Worm (Caenorhabditis elegans) whole organism, late embryonic: Measurements from ENCODE around the gene C08E8.9.

Experiments used
- K02D7.2 ChIP-seq: sonication (generic microtip); optimal IDR thresholded peaks from 2 replicates; lab custom pipeline; 2017; ENCODE audit warnings: mild to moderate bottlenecking, missing genetic modification characterization, missing compliant biosample characterization
- T23F11.4 ChIP-seq: fragments of 200-800 bp; sonication (Bioruptor generic); optimal IDR thresholded peaks from 2 replicates; lab custom pipeline; 2018; ENCODE audit warnings: mild to moderate bottlenecking, missing genetic modification characterization, missing compliant biosample characterization
- ama-1 ChIP-seq: fragments of 150-350 bp; optimal IDR thresholded peaks from 2 replicates; lab custom pipeline; 2014
- ceh-14 ChIP-seq: sonication (generic microtip); optimal IDR thresholded peaks from 2 replicates; lab custom pipeline; 2016; ENCODE audit warnings: missing genotype, missing genetic modification characterization, missing compliant biosample characterization
- ceh-2 ChIP-seq: sonication (generic microtip); optimal IDR thresholded peaks from 2 replicates; lab custom pipeline; 2016; ENCODE audit warnings: missing genotype, missing genetic modification characterization, missing compliant biosample characterization
- ceh-22 ChIP-seq: sonication (generic microtip); optimal IDR thresholded peaks from 2 replicates; lab custom pipeline; 2017; ENCODE audit warnings: missing biosample characterization, missing genetic modification characterization
- ceh-30 ChIP-seq: fragments of 150-350 bp; optimal IDR thresholded peaks from 2 replicates; lab custom pipeline; 2014; ENCODE audit warnings: missing biosample characterization, missing genetic modification characterization
- ceh-45 ChIP-seq: fragments of 200-800 bp; sonication (Bioruptor generic); IDR thresholded peaks from 2 replicates; pipeline ENCODE4 v1.3.6; 2022; ENCODE audit warnings: missing genetic modification reagents, missing genetic modification characterization, missing compliant biosample characterization
- ceh-9 ChIP-seq: sonication (generic microtip); optimal IDR thresholded peaks from 2 replicates; lab custom pipeline; 2016; ENCODE audit warnings: mild to moderate bottlenecking, missing genetic modification characterization, inconsistent platforms, missing compliant biosample characterization
- dve-1 ChIP-seq: sonication (generic microtip); optimal IDR thresholded peaks from 2 replicates; lab custom pipeline; 2017; ENCODE audit warnings: antibody characterized with exemption, mild to moderate bottlenecking, missing genetic modification characterization, missing compliant biosample characterization
- elt-2 ChIP-seq: sonication (generic microtip); optimal IDR thresholded peaks from 2 replicates; lab custom pipeline; 2016; ENCODE audit warnings: missing genetic modification reagents, missing genetic modification characterization, missing compliant biosample characterization
- elt-4 ChIP-seq: sonication (generic microtip); optimal IDR thresholded peaks from 2 replicates; lab custom pipeline; 2016; ENCODE audit warnings: missing genetic modification characterization, missing compliant biosample characterization
- fkh-10 ChIP-seq: fragments of 150-350 bp; optimal IDR thresholded peaks from 2 replicates; lab custom pipeline; 2014; ENCODE audit warnings: missing biosample characterization, missing genetic modification reagents, missing genetic modification characterization
- fkh-6 ChIP-seq: sonication (generic microtip); optimal IDR thresholded peaks from 2 replicates; lab custom pipeline; 2016; ENCODE audit warnings: missing genetic modification characterization, missing compliant biosample characterization
- gmeb-2 ChIP-seq: sonication (generic microtip); optimal IDR thresholded peaks from 2 replicates; lab custom pipeline; 2016; ENCODE audit warnings: missing genetic modification characterization, inconsistent platforms, missing compliant biosample characterization
- hlh-13 ChIP-seq: fragments of 200-800 bp; sonication (Bioruptor generic); optimal IDR thresholded peaks from 2 replicates; lab custom pipeline; 2018; ENCODE audit warnings: mild to moderate bottlenecking, missing genetic modification characterization, missing compliant biosample characterization
- hlh-15 ChIP-seq: sonication (generic microtip); optimal IDR thresholded peaks from 2 replicates; lab custom pipeline; 2016; ENCODE audit warnings: missing genetic modification characterization, missing compliant biosample characterization
- hlh-8 ChIP-seq: sonication (generic microtip); optimal IDR thresholded peaks from 2 replicates; lab custom pipeline; 2016; ENCODE audit warnings: missing genotype, missing genetic modification characterization, missing compliant biosample characterization
- lin-11 ChIP-seq: fragments of 200-800 bp; sonication (Bioruptor generic); optimal IDR thresholded peaks from 2 replicates; lab custom pipeline; 2018; ENCODE audit warnings: mild to moderate bottlenecking, missing genetic modification characterization, missing compliant biosample characterization
- madf-2 ChIP-seq: sonication (generic microtip); optimal IDR thresholded peaks from 2 replicates; lab custom pipeline; 2017; ENCODE audit warnings: missing genetic modification characterization, missing compliant biosample characterization
- nfya-1 ChIP-seq: sonication (generic microtip); optimal IDR thresholded peaks from 2 replicates; lab custom pipeline; 2017; ENCODE audit warnings: missing genetic modification characterization, mild to moderate bottlenecking, missing compliant biosample characterization, antibody characterized with exemption, moderate library complexity
- nhr-11 ChIP-seq: fragments of 150-350 bp; optimal IDR thresholded peaks from 2 replicates; lab custom pipeline; 2014; ENCODE audit warnings: missing biosample characterization, missing genetic modification characterization
- nhr-232 ChIP-seq: sonication (generic microtip); optimal IDR thresholded peaks from 2 replicates; lab custom pipeline; 2016; ENCODE audit warnings: missing genetic modification characterization, missing compliant biosample characterization
- npax-4 ChIP-seq: sonication (generic microtip); optimal IDR thresholded peaks from 2 replicates; lab custom pipeline; 2016; ENCODE audit warnings: missing genetic modification characterization, missing compliant biosample characterization
- pat-9 ChIP-seq: fragments of 200-800 bp; sonication (Bioruptor generic); optimal IDR thresholded peaks from 2 replicates; lab custom pipeline; 2018; ENCODE audit warnings: mild to moderate bottlenecking, missing genetic modification characterization, moderate library complexity, missing compliant biosample characterization
- pax-1 ChIP-seq: fragments of 150-350 bp; optimal IDR thresholded peaks from 2 replicates; lab custom pipeline; 2014; ENCODE audit warnings: missing biosample characterization, missing genetic modification characterization
- rnt-1 ChIP-seq: sonication (generic microtip); optimal IDR thresholded peaks from 2 replicates; lab custom pipeline; 2016; ENCODE audit warnings: missing genetic modification characterization, missing compliant biosample characterization
- syd-9 ChIP-seq: sonication (generic microtip); optimal IDR thresholded peaks from 2 replicates; lab custom pipeline; 2016; ENCODE audit warnings: mild to moderate bottlenecking, missing genetic modification characterization, moderate library complexity, missing compliant biosample characterization
- tbx-7 ChIP-seq: sonication (generic microtip); optimal IDR thresholded peaks from 2 replicates; lab custom pipeline; 2016; ENCODE audit warnings: missing genotype, missing genetic modification characterization, missing compliant biosample characterization
- unc-3 ChIP-seq, 2 experiments: fragments of 200-800 bp in 1 of 2; sonication (Bioruptor generic) in 1 of 2; sonication (generic microtip) in 1 of 2; conservative IDR thresholded peaks in 1 of 2; optimal IDR thresholded peaks in 1 of 2; 2 replicates each; pipeline versions ENCODE4 v1.3.6 to Lab custom; 2016 to 2022; ENCODE audit warnings: missing compliant biosample characterization in 2 of 2, missing genetic modification characterization in 2 of 2, missing genetic modification reagents in 1 of 2
- unc-42 ChIP-seq: sonication (generic microtip); optimal IDR thresholded peaks from 2 replicates; lab custom pipeline; 2016; ENCODE audit warnings: missing genotype, missing genetic modification characterization, missing compliant biosample characterization
- zip-5 ChIP-seq: sonication (generic microtip); optimal IDR thresholded peaks from 2 replicates; lab custom pipeline; 2016; ENCODE audit warnings: missing genetic modification characterization, missing compliant biosample characterization
- ztf-16 ChIP-seq: sonication (generic microtip); optimal IDR thresholded peaks from 2 replicates; lab custom pipeline; 2017; ENCODE audit warnings: missing genetic modification characterization, missing compliant biosample characterization

The C08E8.9 gene

ce11 chrV:18337643-18338042 lies 27.0 kb upstream of the C08E8.9 start:
- TF ChIP-seq ceh-45 (no peak), npax-4 (tag; lab: Kevin White, UChicago) (no peak), fkh-6 (no peak), hlh-13 (GFP tag; lab: Kevin White, UChicago) (no peak)

- TF ChIP-seq ceh-2 (tag; lab: Kevin White, UChicago) (no peak), hlh-13 (GFP tag; lab: Kevin White, UChicago) (no peak), pat-9 (no peak)
These were observed 24.9 kb upstream of the C08E8.9 start, which contains the start of gene C08E8.10 for ce11 chrV:18339807-18340206. Gene C08E8.10, minus strand, starts transcription at chrV:18339907.

- TF ChIP-seq K02D7.2 (tag; lab: Kevin White, UChicago) (no peak), ceh-22 (tag; lab: Kevin White, UChicago) (no peak), unc-42 (tag; lab: Kevin White, UChicago) (no peak), nhr-11 (tag; lab: Kevin White, UChicago) (no peak), zip-5 (tag; lab: Kevin White, UChicago) (no peak), madf-2 (tag; lab: Kevin White, UChicago) (no peak), hlh-8 (tag; lab: Kevin White, UChicago) (no peak), ceh-9 (tag; lab: Kevin White, UChicago) (no peak), T23F11.4 (GFP tag; lab: Kevin White, UChicago) (no peak), unc-3 (GFP tag; conservative IDR thresholded peaks at IDR 0.05; lab: Robert Waterston, UW) (no peak), unc-3 (tag; optimal IDR thresholded peaks at IDR 0.05; lab: Kevin White, UChicago) (no peak), fkh-10 (GFP tag; lab: Kevin White, UChicago) (no peak), rnt-1 (tag; lab: Kevin White, UChicago) (no peak), dve-1 (no peak), gmeb-2 (tag; lab: Kevin White, UChicago) (no peak), ztf-16 (no peak), pax-1 (tag; lab: Kevin White, UChicago) (no peak), npax-4 (tag; lab: Kevin White, UChicago) (no peak), nhr-232 (tag; lab: Kevin White, UChicago) (no peak), hlh-15 (no peak), elt-4 (tag; lab: Kevin White, UChicago) (no peak)
- TF ChIP-seq, all 69 proteins: peak for 0
These were observed 20.5 kb upstream of the C08E8.9 start for ce11 chrV:18344194-18344593.

ce11 chrV:18346080-18346479 lies 18.6 kb upstream of the C08E8.9 start:
- TF ChIP-seq unc-3 (GFP tag; conservative IDR thresholded peaks at IDR 0.05; lab: Robert Waterston, UW) (no peak), unc-3 (tag; optimal IDR thresholded peaks at IDR 0.05; lab: Kevin White, UChicago) (no peak), tbx-7 (tag; lab: Kevin White, UChicago) (no peak), ceh-14 (tag; lab: Kevin White, UChicago) (no peak), nhr-11 (tag; lab: Kevin White, UChicago) (no peak), elt-2 (peak; percentile 99)
- TF ChIP-seq, all 69 proteins: peak for 1

ce11 chrV:18350046-18350445 lies 14.6 kb upstream of the C08E8.9 start, which contains the start of gene C08E8.3:
Gene C08E8.3, plus strand, starts transcription at chrV:18350129.
- TF ChIP-seq lin-11 (no peak), syd-9 (tag; lab: Kevin White, UChicago) (no peak), nfya-1 (tag; lab: Kevin White, UChicago) (no peak), ceh-30 (tag; lab: Kevin White, UChicago) (no peak)
- TF ChIP-seq, all 69 proteins: peak for 0

ce11 chrV:18350721-18351120 lies 13.9 kb upstream of the C08E8.9 start, which contains the start of gene C08E8.11:
Gene C08E8.11, plus strand, starts transcription at chrV:18351021.
- TF ChIP-seq nhr-11 (tag; lab: Kevin White, UChicago) (no peak), ama-1 (no peak)
